Fruit fly (Drosophila melanogaster): ENCODE data around the gene CG5455.

The CG5455 gene

dm6 chr3R:26461226-26461805 is at the start of gene CG5455 (continued):
- TF ChIP-seq Blimp-1 (GFP tag; optimal IDR thresholded peaks at IDR 0.05) (peak; percentile 16), ham (GFP tag; IDR thresholded peaks at IDR 0.05) (0 out of 2 replicates have a peak, but pooled peaks have one; percentile 19), kah (GFP tag; optimal IDR thresholded peaks at IDR 0.05) (no peak), CG3163 (GFP tag; optimal IDR thresholded peaks at IDR 0.05) (peak; percentile 100), pfk (GFP tag; optimal IDR thresholded peaks at IDR 0.05) (peak; percentile 41), CG31365 (tag; optimal IDR thresholded peaks at IDR 0.05) (peak; percentile 42), HHEX (GFP tag; optimal IDR thresholded peaks at IDR 0.05) (peak; percentile 75), CG9727 (GFP tag; optimal IDR thresholded peaks at IDR 0.05) (peak; percentile 29), CG4328 (GFP tag; optimal IDR thresholded peaks at IDR 0.05) (peak; percentile 14), sens (GFP tag) (peak; percentile 74), CG14860 (GFP tag; IDR thresholded peaks at IDR 0.05; ENCODE audit: partially characterized antibody) (no peak), Deaf1 (tag; optimal IDR thresholded peaks at IDR 0.05) (peak; percentile 89), scrt (GFP tag; optimal IDR thresholded peaks at IDR 0.05) (peak; percentile 65), zen (tag; optimal IDR thresholded peaks at IDR 0.05) (no peak), Mes4 (GFP tag; optimal IDR thresholded peaks at IDR 0.05) (peak; percentile 7), CG13296 (GFP tag; optimal IDR thresholded peaks at IDR 0.05) (peak; percentile 77), Sox100B (GFP tag; optimal IDR thresholded peaks at IDR 0.05) (no peak), gsb-n (tag; optimal IDR thresholded peaks at IDR 0.05) (no peak), CG2678 (tag; optimal IDR thresholded peaks at IDR 0.05) (peak; percentile 57), sd (tag; optimal IDR thresholded peaks at IDR 0.05) (peak; percentile 79), CG9609 (GFP tag; optimal IDR thresholded peaks at IDR 0.05) (no peak), Ssrp (tag; optimal IDR thresholded peaks at IDR 0.05) (no peak), nerfin-2 (GFP tag; IDR thresholded peaks at IDR 0.05; ENCODE audit: partially characterized antibody) (no peak), klu (GFP tag; IDR thresholded peaks at IDR 0.05) (no peak), Six4 (GFP tag; optimal IDR thresholded peaks at IDR 0.05) (no peak), Dad (GFP tag; optimal IDR thresholded peaks at IDR 0.05) (no peak), H2.0 (GFP tag; IDR thresholded peaks at IDR 0.05) (peak; percentile 25; the same call in 1 of the 2 replicates), CG12155 (GFP tag; optimal IDR thresholded peaks at IDR 0.05) (no peak), HLH4C (GFP tag; IDR thresholded peaks at IDR 0.05; ENCODE audit: partially characterized antibody) (no peak; the same call in 2 of the 3 replicates), slou (GFP tag; optimal IDR thresholded peaks at IDR 0.05) (no peak), ken (GFP tag; IDR thresholded peaks at IDR 0.05) (no peak), Sry-β (GFP tag; optimal IDR thresholded peaks at IDR 0.05) (no peak), pan (optimal IDR thresholded peaks at IDR 0.05) (no peak), pan (GFP tag; optimal IDR thresholded peaks at IDR 0.05 in 1 of 2, IDR thresholded peaks at IDR 0.05 in 1 of 2) (peak in 1 of 2 experiments; percentile 62), CG9817 (tag; optimal IDR thresholded peaks at IDR 0.05) (no peak), ac (GFP tag; optimal IDR thresholded peaks at IDR 0.05) (no peak), amos (GFP tag; IDR thresholded peaks at IDR 0.05; ENCODE audit: partially characterized antibody) (peak; percentile 49; the same call in 1 of the 2 replicates), CG14710 (tag; optimal IDR thresholded peaks at IDR 0.05) (no peak), chn (GFP tag; optimal IDR thresholded peaks at IDR 0.05) (peak; percentile 28), HLH3B (GFP tag; IDR thresholded peaks at IDR 0.05) (peak; percentile 29; the same call in 1 of the 2 replicates), CG1603 (tag; optimal IDR thresholded peaks at IDR 0.05) (peak; percentile 3), fu2 (GFP tag; optimal IDR thresholded peaks at IDR 0.05) (peak; percentile 17), E2f2 (GFP tag; IDR thresholded peaks at IDR 0.05) (peak; percentile 94), trem (tag; optimal IDR thresholded peaks at IDR 0.05) (peak; percentile 96), Hr3 (GFP tag; optimal IDR thresholded peaks at IDR 0.05) (no peak), Hr51 (GFP tag; optimal IDR thresholded peaks at IDR 0.05) (peak; percentile 6 to 41), jing (GFP tag; optimal IDR thresholded peaks at IDR 0.05) (no peak), CG7745 (tag; optimal IDR thresholded peaks at IDR 0.05) (no peak), Dfd (GFP tag; optimal IDR thresholded peaks at IDR 0.05) (no peak), slbo (GFP tag; IDR thresholded peaks at IDR 0.05) (peak; percentile 51)
